Fruit fly (Drosophila melanogaster) whole organism, embryonic: Measurements from ENCODE around the gene g.

Experiments
- CG10431 ChIP-seq: fragments of 200-800 bp; sonication (Bioruptor generic); optimal IDR thresholded peaks from 3 replicates; lab custom pipeline; 2018; ENCODE audit warnings: missing biosample characterization, mild to moderate bottlenecking, missing genetic modification characterization
- CG12071 ChIP-seq: fragments of 200-800 bp; sonication (Bioruptor generic); optimal IDR thresholded peaks from 3 replicates; lab custom pipeline; 2018; ENCODE audit warnings: missing biosample characterization, mild to moderate bottlenecking, missing genetic modification characterization
- CG1233 ChIP-seq: fragments of 200-800 bp; sonication (Bioruptor generic); optimal IDR thresholded peaks from 4 replicates; lab custom pipeline; 2018; ENCODE audit warnings: missing biosample characterization, mild to moderate bottlenecking, missing genetic modification characterization
- CG13296 ChIP-seq: fragments of 200-800 bp; sonication (Bioruptor generic); optimal IDR thresholded peaks from 3 replicates; lab custom pipeline; 2018; ENCODE audit warnings: missing biosample characterization, mild to moderate bottlenecking, missing genetic modification characterization
- CG14050 ChIP-seq: fragments of 200-800 bp; sonication (Bioruptor generic); IDR thresholded peaks from 3 replicates; pipeline ENCODE4 v1.3.6; 2022; ENCODE audit warnings: missing biosample characterization, missing genetic modification characterization
- CG17359 ChIP-seq: fragments of 200-800 bp; sonication (Bioruptor generic); optimal IDR thresholded peaks from 3 replicates; lab custom pipeline; 2018; ENCODE audit warnings: missing biosample characterization, mild to moderate bottlenecking, missing genetic modification characterization, moderate library complexity
- CG2129 ChIP-seq: fragments of 200-800 bp; sonication (Bioruptor generic); IDR thresholded peaks from 2 replicates; pipeline ENCODE4 v1.3.6; 2022; ENCODE audit warnings: missing biosample characterization, missing genetic modification characterization; ENCODE audit not compliant: partially characterized antibody
- CG3838 ChIP-seq: fragments of 200-800 bp; sonication (Bioruptor generic); optimal IDR thresholded peaks from 3 replicates; lab custom pipeline; 2016; ENCODE audit warnings: missing biosample characterization, missing genetic modification characterization
- CG3995 ChIP-seq: fragments of 200-800 bp; sonication (Bioruptor generic); optimal IDR thresholded peaks from 3 replicates; lab custom pipeline; 2016; ENCODE audit warnings: missing biosample characterization, missing genetic modification characterization
- CG4617 ChIP-seq: fragments of 200-800 bp; sonication (Bioruptor generic); optimal IDR thresholded peaks from 3 replicates; lab custom pipeline; 2016; ENCODE audit warnings: missing biosample characterization, missing genetic modification characterization, borderline replicate concordance
- CG7786 ChIP-seq: fragments of 200-800 bp; sonication (Bioruptor generic); optimal IDR thresholded peaks from 2 replicates; lab custom pipeline; 2016; ENCODE audit warnings: missing biosample characterization, missing genetic modification characterization
- Dip2 ChIP-seq: fragments of 200-800 bp; sonication (Bioruptor generic); IDR thresholded peaks from 2 replicates; pipeline ENCODE4 v1.3.6; 2022; ENCODE audit warnings: missing biosample characterization, missing genetic modification characterization
- Eip74EF ChIP-seq, 2 experiments: fragments of 200-800 bp in 1 of 2; fragments of >200 bp in 1 of 2; sonication (Bioruptor generic) in 1 of 2; optimal IDR thresholded peaks; 2 replicates each; lab custom pipeline; 2017 to 2019; ENCODE audit warnings: missing biosample characterization in 2 of 2, missing genetic modification characterization in 2 of 2, mild to moderate bottlenecking in 1 of 2, moderate library complexity in 1 of 2
- Fer3 ChIP-seq: fragments of 200-800 bp; sonication (Bioruptor generic); optimal IDR thresholded peaks from 2 replicates; lab custom pipeline; 2018; ENCODE audit warnings: missing biosample characterization, mild to moderate bottlenecking, missing genetic modification characterization, moderate library complexity
- HLH54F ChIP-seq: fragments of 200-800 bp; sonication (Bioruptor generic); optimal IDR thresholded peaks from 3 replicates; lab custom pipeline; 2016; ENCODE audit warnings: missing biosample characterization, missing genetic modification characterization
- HLHmδ ChIP-seq: fragments of 200-800 bp; sonication (Bioruptor generic); optimal IDR thresholded peaks from 2 replicates; lab custom pipeline; 2018; ENCODE audit warnings: missing biosample characterization, mild to moderate bottlenecking, missing genetic modification characterization, moderate library complexity
- HmgD ChIP-seq: fragments of 200-800 bp; sonication (Bioruptor generic); optimal IDR thresholded peaks from 3 replicates; lab custom pipeline; 2016; ENCODE audit warnings: missing biosample characterization, missing genetic modification characterization
- HmgZ ChIP-seq: fragments of 200-800 bp; sonication (Bioruptor generic); optimal IDR thresholded peaks from 2 replicates; lab custom pipeline; 2018; ENCODE audit warnings: missing biosample characterization, mild to moderate bottlenecking, missing genetic modification characterization
- Kr ChIP-seq: fragments of 200-800 bp; sonication (Bioruptor generic); optimal IDR thresholded peaks from 2 replicates; lab custom pipeline; 2017; ENCODE audit warnings: missing biosample characterization, mild to moderate bottlenecking, missing genetic modification characterization
- Lim3 ChIP-seq: fragments of 200-800 bp; sonication (Bioruptor generic); IDR thresholded peaks from 2 replicates; pipeline ENCODE4 v1.3.6; 2022; ENCODE audit warnings: missing biosample characterization, missing genetic modification characterization
- MTF-1 ChIP-seq: fragments of 200-800 bp; sonication (Bioruptor generic); optimal IDR thresholded peaks from 2 replicates; lab custom pipeline; 2018; ENCODE audit warnings: missing biosample characterization, mild to moderate bottlenecking, missing genetic modification characterization, borderline replicate concordance
- Mrtf ChIP-seq: fragments of 200-800 bp; sonication (Bioruptor generic); IDR thresholded peaks from 3 replicates; pipeline ENCODE4 v1.3.6; 2022; ENCODE audit warnings: missing biosample characterization, missing genetic modification characterization
- Stat92E ChIP-seq, 3 experiments: fragments of >200 bp in 2 of 3; fragments of 200-800 bp in 1 of 3; sonication (Bioruptor generic) in 1 of 3; optimal IDR thresholded peaks; 2 replicates each; lab custom pipeline; 2017 to 2019; ENCODE audit warnings: missing biosample characterization in 3 of 3, missing genetic modification characterization in 3 of 3, mild to moderate bottlenecking in 1 of 3, moderate library complexity in 1 of 3
- Vsx1 ChIP-seq: fragments of 200-800 bp; sonication (Bioruptor generic); optimal IDR thresholded peaks from 2 replicates; lab custom pipeline; 2017; ENCODE audit warnings: missing biosample characterization, mild to moderate bottlenecking, missing genetic modification characterization, missing genetic modification reagents
- Xrp1 ChIP-seq: fragments of 200-800 bp; sonication (Bioruptor generic); IDR thresholded peaks from 2 replicates; pipeline ENCODE4 v1.3.6; 2022; ENCODE audit warnings: missing biosample characterization, missing genetic modification characterization
- chif ChIP-seq, 2 experiments: fragments of 200-800 bp; sonication (Bioruptor generic); optimal IDR thresholded peaks; 3 replicates each; lab custom pipeline; 2016; ENCODE audit warnings: missing biosample characterization in 2 of 2, missing genetic modification characterization in 2 of 2
- chn ChIP-seq: fragments of 200-800 bp; sonication (Bioruptor generic); optimal IDR thresholded peaks from 2 replicates; lab custom pipeline; 2016; ENCODE audit warnings: missing biosample characterization, missing genetic modification characterization
- croc ChIP-seq: fragments of 200-800 bp; sonication (Bioruptor generic); conservative IDR thresholded peaks from 3 replicates; pipeline ENCODE4 v1.3.6; 2022; ENCODE audit warnings: missing biosample characterization, missing genetic modification characterization
- disco-r ChIP-seq: fragments of 200-800 bp; sonication (Bioruptor generic); optimal IDR thresholded peaks from 2 replicates; lab custom pipeline; 2016; ENCODE audit warnings: missing biosample characterization, missing genetic modification characterization
- eyg ChIP-seq: fragments of 200-800 bp; sonication (Bioruptor generic); optimal IDR thresholded peaks from 3 replicates; lab custom pipeline; 2016; ENCODE audit warnings: missing biosample characterization, missing genetic modification characterization
- fd3F ChIP-seq: fragments of 200-800 bp; sonication (Bioruptor generic); optimal IDR thresholded peaks from 2 replicates; lab custom pipeline; 2018; ENCODE audit warnings: missing biosample characterization, mild to moderate bottlenecking, missing genetic modification characterization, moderate library complexity
- fru ChIP-seq: fragments of >200 bp; optimal IDR thresholded peaks from 2 replicates; lab custom pipeline; 2017
- fu2 ChIP-seq: fragments of 200-800 bp; sonication (Bioruptor generic); optimal IDR thresholded peaks from 2 replicates; lab custom pipeline; 2016; ENCODE audit warnings: missing biosample characterization, missing genetic modification characterization
- hkb ChIP-seq, 2 experiments: fragments of 200-800 bp in 1 of 2; fragments of >200 bp in 1 of 2; sonication (Bioruptor generic) in 1 of 2; IDR thresholded peaks in 1 of 2; optimal IDR thresholded peaks in 1 of 2; 2 replicates each; pipeline versions ENCODE4 v1.3.6 to Lab custom; 2017 to 2022; ENCODE audit warnings: missing biosample characterization in 1 of 2, missing genetic modification characterization in 1 of 2
- mld ChIP-seq: fragments of 200-800 bp; sonication (Bioruptor generic); IDR thresholded peaks from 3 replicates; pipeline ENCODE4 v1.3.6; 2022; ENCODE audit warnings: missing biosample characterization, missing genetic modification characterization; ENCODE audit not compliant: partially characterized antibody
- onecut ChIP-seq: fragments of 200-800 bp; sonication (Bioruptor generic); IDR thresholded peaks from 2 replicates; pipeline ENCODE4 v1.3.6; 2022; ENCODE audit warnings: missing biosample characterization, missing genetic modification characterization
- pita ChIP-seq: fragments of 200-800 bp; sonication (Bioruptor generic); optimal IDR thresholded peaks from 2 replicates; lab custom pipeline; 2017; ENCODE audit warnings: missing biosample characterization, mild to moderate bottlenecking, missing genetic modification characterization
- prd ChIP-seq, 3 experiments: fragments of >200 bp in 2 of 3; fragments of 200-800 bp in 1 of 3; sonication (Bioruptor generic) in 1 of 3; optimal IDR thresholded peaks in 2 of 3; IDR thresholded peaks in 1 of 3; 2 replicates in 2 of 3; 3 replicates in 1 of 3; pipeline versions ENCODE4 v1.3.6 to Lab custom; 2017 to 2022; ENCODE audit warnings: missing biosample characterization in 1 of 3, missing genetic modification characterization in 1 of 3
- pum ChIP-seq: fragments of 200-800 bp; sonication (Bioruptor generic); optimal IDR thresholded peaks from 2 replicates; lab custom pipeline; 2016; ENCODE audit warnings: missing biosample characterization, missing genetic modification characterization
- row ChIP-seq: fragments of 200-800 bp; sonication (Bioruptor generic); IDR thresholded peaks from 3 replicates; pipeline ENCODE4 v1.3.6; 2022; ENCODE audit warnings: missing biosample characterization, missing genetic modification characterization
- sc ChIP-seq, 3 experiments: fragments of >200 bp in 2 of 3; fragments of 200-800 bp in 1 of 3; sonication (Bioruptor generic) in 1 of 3; optimal IDR thresholded peaks; 2 replicates in 2 of 3; 3 replicates in 1 of 3; lab custom pipeline; 2017; ENCODE audit warnings: mild to moderate bottlenecking in 1 of 3, missing biosample characterization in 1 of 3, missing genetic modification characterization in 1 of 3, missing genetic modification reagents in 1 of 3
- sens-2 ChIP-seq: fragments of 200-800 bp; sonication (Bioruptor generic); IDR thresholded peaks from 2 replicates; pipeline ENCODE4 v1.3.6; 2022; ENCODE audit warnings: missing biosample characterization, missing genetic modification characterization
- stc ChIP-seq: fragments of 200-800 bp; sonication (Bioruptor generic); IDR thresholded peaks from 2 replicates; pipeline ENCODE4 v1.3.6; 2022; ENCODE audit warnings: missing biosample characterization, missing genetic modification characterization
- unpg ChIP-seq: fragments of 200-800 bp; sonication (Bioruptor generic); optimal IDR thresholded peaks from 3 replicates; lab custom pipeline; 2018; ENCODE audit warnings: missing biosample characterization, mild to moderate bottlenecking, missing genetic modification characterization, moderate library complexity
- zen ChIP-seq: fragments of 200-800 bp; sonication (Bioruptor generic); optimal IDR thresholded peaks from 3 replicates; lab custom pipeline; 2018; ENCODE audit warnings: missing biosample characterization, mild to moderate bottlenecking, missing genetic modification characterization, moderate library complexity
- zf30C ChIP-seq: fragments of 200-800 bp; sonication (Bioruptor generic); optimal IDR thresholded peaks from 3 replicates; lab custom pipeline; 2018; ENCODE audit warnings: missing biosample characterization, mild to moderate bottlenecking, missing genetic modification characterization
- zfh1 ChIP-seq: fragments of 200-800 bp; sonication (Bioruptor generic); IDR thresholded peaks from 3 replicates; pipeline ENCODE4 v1.3.6; 2022; ENCODE audit warnings: missing biosample characterization, missing genetic modification characterization

Gene g

DNA sequence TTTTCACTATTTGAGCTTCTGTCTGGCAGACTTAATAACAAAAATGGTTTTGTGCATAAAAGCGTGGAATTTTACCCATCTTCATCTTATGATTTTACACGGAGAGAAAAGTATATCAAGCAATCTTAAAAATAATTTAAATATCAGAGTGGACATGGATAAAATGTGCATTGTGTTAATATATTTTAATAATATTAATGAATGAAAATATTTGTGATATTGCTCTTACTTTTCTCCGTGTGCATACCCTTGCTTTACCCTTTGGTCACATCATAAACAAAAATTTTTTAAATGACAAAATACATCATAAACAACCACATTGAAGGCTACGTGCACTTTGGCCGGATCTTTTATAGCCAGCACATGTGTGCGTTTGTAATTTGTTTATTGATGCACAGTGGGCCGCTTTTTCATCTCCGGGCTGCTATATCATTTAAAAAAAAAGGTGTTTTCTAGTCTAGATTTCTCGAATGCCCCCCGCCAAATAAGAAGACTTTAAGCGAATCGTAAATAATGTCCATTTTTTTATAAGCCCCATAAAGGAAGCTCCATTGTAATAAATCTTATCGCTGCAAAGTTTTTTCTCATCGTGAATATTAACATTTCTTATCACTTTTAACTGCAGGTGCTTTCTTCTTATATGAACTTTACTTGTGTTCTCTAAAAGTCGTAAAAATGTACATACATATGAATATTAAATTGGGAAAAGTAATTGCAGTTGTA is 28.5 kb upstream of the g start (continued):
- no peak for TF ChIP-seq HmgD (GFP tag; lab: Kevin White, UChicago)
- no peak for TF ChIP-seq Dip2 (GFP tag; lab: Robert Waterston, UW)
- no peak for TF ChIP-seq zen (tag; lab: Kevin White, UChicago)
- TF ChIP-seq Mrtf: 0 out of 3 replicates have a peak, but pooled peaks have one; percentile 47
- no peak for TF ChIP-seq croc
- TF ChIP-seq CG14050 (GFP tag; lab: Robert Waterston, UW): peak; percentile 51; the same call in 1 of the 3 replicates
- no peak for TF ChIP-seq hkb (optimal IDR thresholded peaks at IDR 0.05; lab: Kevin White, UChicago)
- TF ChIP-seq hkb (GFP tag; IDR thresholded peaks at IDR 0.05; lab: Robert Waterston, UW): peak; percentile 73; the same call in 1 of the 2 replicates
- peak; percentile 76 for TF ChIP-seq CG17359 (tag; lab: Kevin White, UChicago)
- no peak for TF ChIP-seq MTF-1 (GFP tag; lab: Kevin White, UChicago)
- no peak for TF ChIP-seq HLHmδ (GFP tag; lab: Kevin White, UChicago)
- TF ChIP-seq pum (GFP tag; lab: Kevin White, UChicago): no peak
- peak; percentile 63 for TF ChIP-seq row (GFP tag; lab: Robert Waterston, UW)
- no peak for TF ChIP-seq chn (GFP tag; lab: Kevin White, UChicago)
- TF ChIP-seq unpg (GFP tag; lab: Kevin White, UChicago): peak; percentile 62
- peak; percentile 8 for TF ChIP-seq HmgZ (tag; lab: Kevin White, UChicago)
- no peak for TF ChIP-seq CG10431 (GFP tag; lab: Kevin White, UChicago)
- TF ChIP-seq CG3995 (GFP tag; lab: Kevin White, UChicago): no peak
- TF ChIP-seq Stat92E (GFP tag; optimal IDR thresholded peaks at IDR 0.05; lab: Kevin White, UChicago): no peak
- TF ChIP-seq CG1233 (GFP tag; lab: Kevin White, UChicago): peak; percentile 27
- 0 out of 2 replicates have a peak, but pooled peaks have one; percentile 8 for TF ChIP-seq onecut (GFP tag; lab: Robert Waterston, UW)
- no peak for TF ChIP-seq mld (GFP tag; lab: Robert Waterston, UW)
- no peak for TF ChIP-seq Kr (GFP tag; lab: Kevin White, UChicago)
- TF ChIP-seq prd (optimal IDR thresholded peaks at IDR 0.05; lab: Kevin White, UChicago): no peak
- peak; percentile 61 for TF ChIP-seq prd (GFP tag; IDR thresholded peaks at IDR 0.05; lab: Robert Waterston, UW)
- TF ChIP-seq Vsx1: no peak
- no peak for TF ChIP-seq zf30C
- TF ChIP-seq zfh1 (GFP tag; lab: Robert Waterston, UW): 0 out of 3 replicates have a peak, but pooled peaks have one; percentile 5
- no peak for TF ChIP-seq CG3838 (GFP tag; lab: Kevin White, UChicago)
- TF ChIP-seq Fer3: peak; percentile 36
- no peak for TF ChIP-seq sc (optimal IDR thresholded peaks at IDR 0.05; lab: Kevin White, UChicago)
- TF ChIP-seq sc (GFP tag; optimal IDR thresholded peaks at IDR 0.05; lab: Kevin White, UChicago): peak; percentile 19
- no peak for TF ChIP-seq CG7786 (GFP tag; lab: Kevin White, UChicago)
- no peak for TF ChIP-seq fu2
- no peak for TF ChIP-seq CG4617 (GFP tag; lab: Kevin White, UChicago)
- TF ChIP-seq Xrp1 (GFP tag; lab: Robert Waterston, UW): peak; percentile 57
- TF ChIP-seq HLH54F (GFP tag; lab: Kevin White, UChicago): no peak
- peak; percentile 39 for TF ChIP-seq CG13296 (GFP tag; lab: Kevin White, UChicago)
- no peak for TF ChIP-seq Eip74EF (GFP tag; optimal IDR thresholded peaks at IDR 0.05; lab: Kevin White, UChicago)
- no peak for TF ChIP-seq Lim3 (GFP tag; lab: Robert Waterston, UW)
- peak; percentile 15; the same call in 1 of the 2 replicates for TF ChIP-seq stc (GFP tag; lab: Robert Waterston, UW)
- TF ChIP-seq CG2129 (GFP tag; lab: Robert Waterston, UW): no peak
- TF ChIP-seq pita (GFP tag; lab: Kevin White, UChicago): no peak
- no peak for TF ChIP-seq CG12071 (GFP tag; lab: Kevin White, UChicago)
- TF ChIP-seq disco-r: no peak
- TF ChIP-seq sens-2 (GFP tag; lab: Robert Waterston, UW): no peak
- peak; percentile 32 for TF ChIP-seq fd3F
- TF ChIP-seq fru (lab: Kevin White, UChicago): no peak
- no peak for TF ChIP-seq eyg (GFP tag; lab: Kevin White, UChicago)
- peak in 1 of 2 experiments; percentile 1 for TF ChIP-seq chif (GFP tag; optimal IDR thresholded peaks at IDR 0.05; lab: Kevin White, UChicago)
